Fruit fly (Drosophila melanogaster): ENCODE data around the gene CG33912.
A peak's percentile ranks its signal among the peaks of the same experiment; 100 is the strongest.

CG33912 gene

DNA sequence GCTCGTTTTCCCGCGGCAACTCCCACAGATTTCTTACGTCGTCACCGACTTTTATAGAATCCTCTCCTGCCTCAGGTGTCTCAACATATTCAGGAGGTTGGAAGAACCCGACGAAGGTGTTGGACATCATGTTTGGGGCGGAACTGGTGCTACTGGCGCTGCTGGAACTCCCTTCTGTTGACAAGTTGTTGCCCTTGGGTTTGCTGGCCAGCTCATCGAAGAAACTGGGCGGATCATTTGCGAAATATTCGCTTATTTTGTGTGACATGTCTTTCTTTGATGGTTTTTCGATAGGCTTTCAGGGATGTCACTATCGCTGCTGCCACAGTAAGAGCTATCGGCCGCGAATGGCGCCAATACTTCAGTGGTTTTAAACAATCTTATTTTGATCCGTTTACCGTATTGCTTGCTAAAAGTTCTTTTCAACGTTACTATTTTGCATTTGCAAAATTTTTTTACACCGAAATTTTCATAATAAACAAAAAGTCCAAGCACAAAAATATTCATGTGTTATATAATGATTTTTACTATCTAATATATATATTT lies 32.4 kb upstream of the CG33912 start, which contains the start of gene CG11396 (continued):
- TF ChIP-seq exex (tag; optimal IDR thresholded peaks at IDR 0.05) = no peak
- no peak for TF ChIP-seq tll (GFP tag; optimal IDR thresholded peaks at IDR 0.05)
- TF ChIP-seq psq (GFP tag; optimal IDR thresholded peaks at IDR 0.05) = no peak
- no peak for TF ChIP-seq pum (GFP tag; optimal IDR thresholded peaks at IDR 0.05)
- no peak for TF ChIP-seq HLH54F (GFP tag; optimal IDR thresholded peaks at IDR 0.05)
- TF ChIP-seq CG10979 (tag; optimal IDR thresholded peaks at IDR 0.05) = no peak
- TF ChIP-seq Atf3 (GFP tag; optimal IDR thresholded peaks at IDR 0.05) = no peak
- peak; percentile 92 for TF ChIP-seq tna (GFP tag; IDR thresholded peaks at IDR 0.05; ENCODE audit: partially characterized antibody)
- TF ChIP-seq run (tag; optimal IDR thresholded peaks at IDR 0.05) = no peak
- no peak for TF ChIP-seq kni (GFP tag; optimal IDR thresholded peaks at IDR 0.05)
- TF ChIP-seq sisA (GFP tag; IDR thresholded peaks at IDR 0.05) = no peak
- TF ChIP-seq CG8924 (tag; optimal IDR thresholded peaks at IDR 0.05) = no peak
- no peak for TF ChIP-seq CG15514 (GFP tag; optimal IDR thresholded peaks at IDR 0.05)
- TF ChIP-seq MESR4 (GFP tag; optimal IDR thresholded peaks at IDR 0.05) = peak; percentile 95
- TF ChIP-seq cato (GFP tag; optimal IDR thresholded peaks at IDR 0.05; ENCODE audit: borderline replicate concordance) = no peak
- TF ChIP-seq ranshi (GFP tag; IDR thresholded peaks at IDR 0.05) = no peak
- TF ChIP-seq NK7.1 (GFP tag; optimal IDR thresholded peaks at IDR 0.05) = no peak
- no peak for TF ChIP-seq da (GFP tag; optimal IDR thresholded peaks at IDR 0.05)
- no peak for TF ChIP-seq CG8478 (optimal IDR thresholded peaks at IDR 0.05)
- TF ChIP-seq CG2129 (GFP tag; IDR thresholded peaks at IDR 0.05; ENCODE audit: partially characterized antibody) = peak; percentile 74
- no peak for TF ChIP-seq CG15479 (GFP tag; optimal IDR thresholded peaks at IDR 0.05)
- TF ChIP-seq Kr (GFP tag; optimal IDR thresholded peaks at IDR 0.05) = no peak
- no peak for TF ChIP-seq TFAM (GFP tag; optimal IDR thresholded peaks at IDR 0.05)
- TF ChIP-seq CG3995 (GFP tag; optimal IDR thresholded peaks at IDR 0.05) = no peak
- TF ChIP-seq z (GFP tag; IDR thresholded peaks at IDR 0.05) = no peak
- no peak for TF ChIP-seq kay (GFP tag; optimal IDR thresholded peaks at IDR 0.05)
- no peak for TF ChIP-seq slp2 (GFP tag; optimal IDR thresholded peaks at IDR 0.05)
- no peak for TF ChIP-seq ara (GFP tag; IDR thresholded peaks at IDR 0.05)
- TF ChIP-seq dati (GFP tag; IDR thresholded peaks at IDR 0.05) = no peak
- no peak for TF ChIP-seq CG11247 (GFP tag; IDR thresholded peaks at IDR 0.05)
- no peak for TF ChIP-seq lab (GFP tag; optimal IDR thresholded peaks at IDR 0.05)
- no peak for TF ChIP-seq dmrt99B (tag; optimal IDR thresholded peaks at IDR 0.05)
- TF ChIP-seq CG1832 (GFP tag; optimal IDR thresholded peaks at IDR 0.05) = no peak
- TF ChIP-seq gce (GFP tag; IDR thresholded peaks at IDR 0.05) = no peak
- no peak for TF ChIP-seq Hey (tag; optimal IDR thresholded peaks at IDR 0.05)
- TF ChIP-seq CG4707 (GFP tag; optimal IDR thresholded peaks at IDR 0.05) = no peak
- TF ChIP-seq gcm (GFP tag; optimal IDR thresholded peaks at IDR 0.05) = no peak
- TF ChIP-seq sug (tag; optimal IDR thresholded peaks at IDR 0.05) = no peak
- TF ChIP-seq CG17361 (GFP tag; IDR thresholded peaks at IDR 0.05) = no peak
- no peak for TF ChIP-seq mam (GFP tag; optimal IDR thresholded peaks at IDR 0.05)
- TF ChIP-seq zf30C (GFP tag; optimal IDR thresholded peaks at IDR 0.05) = no peak
- no peak for TF ChIP-seq shn (GFP tag; optimal IDR thresholded peaks at IDR 0.05)
- no peak for TF ChIP-seq Xbp1 (GFP tag; optimal IDR thresholded peaks at IDR 0.05)
- no peak for TF ChIP-seq CG31441 (GFP tag; IDR thresholded peaks at IDR 0.05)
- no peak for TF ChIP-seq Myb (GFP tag; optimal IDR thresholded peaks at IDR 0.05)
- TF ChIP-seq sr (GFP tag; IDR thresholded peaks at IDR 0.05) = no peak
- TF ChIP-seq knrl (GFP tag; IDR thresholded peaks at IDR 0.05; ENCODE audit: partially characterized antibody) = peak; percentile 93
- TF ChIP-seq Dll (GFP tag; IDR thresholded peaks at IDR 0.05; ENCODE audit: partially characterized antibody) = peak; percentile 94
- no peak for TF ChIP-seq nerfin-1 (tag; optimal IDR thresholded peaks at IDR 0.05)
- TF ChIP-seq CG11456 (GFP tag; IDR thresholded peaks at IDR 0.05) = no peak
- TF ChIP-seq zen2 (GFP tag; IDR thresholded peaks at IDR 0.05; ENCODE audit: partially characterized antibody) = peak; percentile 94

Data from whole organism, embryonic.